Fruit fly (Drosophila melanogaster): ENCODE measurements around the gene Yp3.

Yp3 gene

DNA sequence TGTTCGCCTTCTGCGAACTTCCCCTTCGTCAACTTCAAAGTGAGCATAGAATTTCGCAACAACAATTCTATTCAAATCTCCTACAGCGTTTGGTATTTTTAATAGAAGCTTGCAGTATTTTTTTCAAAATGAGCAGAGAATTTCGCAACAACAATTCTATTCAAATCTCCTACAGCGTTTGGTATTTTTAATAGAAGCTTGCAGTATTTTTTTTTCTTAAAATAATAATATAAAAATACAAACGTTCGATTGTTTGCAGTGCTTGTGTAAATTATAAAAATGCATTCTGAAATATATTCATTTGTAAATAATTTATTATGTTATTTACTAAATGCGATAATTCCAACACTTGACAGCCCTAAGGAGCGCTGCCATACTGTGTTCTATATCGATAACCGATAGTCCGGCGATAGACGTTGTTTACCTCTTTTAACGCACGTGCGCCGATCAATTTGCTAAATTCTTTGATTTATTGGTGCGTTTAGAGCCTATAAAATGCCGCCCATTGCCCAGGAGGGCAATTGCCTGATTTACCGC is 2.5 kb upstream of the Yp3 start, which contains the start of the genes CG32625 and Rtc1 (continued):
- TF ChIP-seq gro (GFP tag; optimal IDR thresholded peaks at IDR 0.05) (no peak), Dref (GFP tag; IDR thresholded peaks at IDR 0.05) (peak; percentile 83), NC2α (GFP tag; optimal IDR thresholded peaks at IDR 0.05) (no peak), zf30C (GFP tag; optimal IDR thresholded peaks at IDR 0.05) (no peak), peb (GFP tag; IDR thresholded peaks at IDR 0.05) (no peak), YL-1 (GFP tag; optimal IDR thresholded peaks at IDR 0.05) (peak; percentile 40), pan (optimal IDR thresholded peaks at IDR 0.05) (no peak), pan (GFP tag; optimal IDR thresholded peaks at IDR 0.05 in 1 of 2, IDR thresholded peaks at IDR 0.05 in 1 of 2) (no peak), zen2 (GFP tag; IDR thresholded peaks at IDR 0.05; ENCODE audit: partially characterized antibody) (no peak), dysf (GFP tag; IDR thresholded peaks at IDR 0.05) (peak; percentile 51), sim (GFP tag; IDR thresholded peaks at IDR 0.05) (no peak), gcm2 (GFP tag; optimal IDR thresholded peaks at IDR 0.05) (no peak), toy (GFP tag; IDR thresholded peaks at IDR 0.05) (no peak), HmgZ (tag; optimal IDR thresholded peaks at IDR 0.05) (peak; percentile 38), bigmax (GFP tag; optimal IDR thresholded peaks at IDR 0.05) (no peak), z (GFP tag; IDR thresholded peaks at IDR 0.05) (no peak), CG8281 (tag; optimal IDR thresholded peaks at IDR 0.05) (no peak), Atf6 (GFP tag; IDR thresholded peaks at IDR 0.05) (0 out of 2 replicates have a peak, but pooled peaks have one; percentile 30), fd64A (GFP tag; optimal IDR thresholded peaks at IDR 0.05) (no peak), CG11504 (tag; optimal IDR thresholded peaks at IDR 0.05) (peak; percentile 60), hb (GFP tag; IDR thresholded peaks at IDR 0.05; ENCODE audit: partially characterized antibody) (no peak), CG6791 (GFP tag; IDR thresholded peaks at IDR 0.05; ENCODE audit: partially characterized antibody) (peak; percentile 47; the same call in 1 of the 3 replicates), ash1 (GFP tag; optimal IDR thresholded peaks at IDR 0.05) (no peak), gfzf (GFP tag; optimal IDR thresholded peaks at IDR 0.05) (peak; percentile 50), fu2 (GFP tag; optimal IDR thresholded peaks at IDR 0.05) (no peak), phol (tag; optimal IDR thresholded peaks at IDR 0.05) (peak; percentile 62), run (tag; optimal IDR thresholded peaks at IDR 0.05) (no peak), CG31388 (GFP tag; optimal IDR thresholded peaks at IDR 0.05) (no peak), br (optimal IDR thresholded peaks at IDR 0.05) (no peak), vvl (GFP tag; IDR thresholded peaks at IDR 0.05) (peak; percentile 77), grau (tag; optimal IDR thresholded peaks at IDR 0.05) (peak; percentile 61), Sin3A (optimal IDR thresholded peaks at IDR 0.05) (no peak), CG10274 (GFP tag; optimal IDR thresholded peaks at IDR 0.05) (peak; percentile 8), abd-A (tag; optimal IDR thresholded peaks at IDR 0.05) (no peak), slbo (GFP tag; IDR thresholded peaks at IDR 0.05) (peak; percentile 73), Hr51 (GFP tag; optimal IDR thresholded peaks at IDR 0.05) (peak in 1 of 2 experiments; percentile 67), CG9437 (GFP tag; optimal IDR thresholded peaks at IDR 0.05) (no peak), CG17568 (GFP tag; optimal IDR thresholded peaks at IDR 0.05) (no peak), Med (GFP tag) (peak; percentile 69), ttk (GFP tag; IDR thresholded peaks at IDR 0.05) (no peak), ftz-f1 (GFP tag; optimal IDR thresholded peaks at IDR 0.05) (no peak), CG17328 (GFP tag; IDR thresholded peaks at IDR 0.05) (peak; percentile 54; the same call in 1 of the 2 replicates), fd102C (GFP tag; optimal IDR thresholded peaks at IDR 0.05) (no peak), CG6175 (GFP tag; IDR thresholded peaks at IDR 0.05) (no peak), HLH4C (GFP tag; IDR thresholded peaks at IDR 0.05; ENCODE audit: partially characterized antibody) (peak; percentile 70), bab2 (GFP tag; optimal IDR thresholded peaks at IDR 0.05) (no peak), Nf-YC (tag; optimal IDR thresholded peaks at IDR 0.05) (peak; percentile 53), Dip2 (GFP tag; IDR thresholded peaks at IDR 0.05) (no peak), Meics (GFP tag; optimal IDR thresholded peaks at IDR 0.05) (peak; percentile 49), CG15073 (GFP tag; optimal IDR thresholded peaks at IDR 0.05) (no peak), slou (GFP tag; optimal IDR thresholded peaks at IDR 0.05) (no peak), gem (tag; optimal IDR thresholded peaks at IDR 0.05) (peak; percentile 74)
